Worm (Caenorhabditis elegans) whole organism, mixed stage, embryonic: ENCODE data around the gene fbxa-104.

Experiments
- ceh-43 ChIP-seq: fragments of 200-800 bp; sonication (Bioruptor generic); optimal IDR thresholded peaks from 2 replicates; lab custom pipeline; 2018; ENCODE audit warnings: mild to moderate bottlenecking, missing genetic modification characterization, moderate library complexity, missing compliant biosample characterization
- flh-1 ChIP-seq: fragments of 200-800 bp; sonication (Bioruptor generic); optimal IDR thresholded peaks from 2 replicates; lab custom pipeline; 2018; ENCODE audit warnings: mild to moderate bottlenecking, missing genetic modification characterization, moderate library complexity, missing compliant biosample characterization
- lin-13 ChIP-seq: fragments of 150-350 bp; optimal IDR thresholded peaks from 2 replicates; lab custom pipeline; 2014; ENCODE audit warnings: missing biosample characterization, missing genetic modification characterization
- lsy-2 ChIP-seq: fragments of 150-350 bp; optimal IDR thresholded peaks from 2 replicates; lab custom pipeline; 2014; ENCODE audit warnings: missing biosample characterization, missing genetic modification characterization
- mab-5 ChIP-seq: fragments of 150-350 bp; optimal IDR thresholded peaks from 2 replicates; lab custom pipeline; 2014; ENCODE audit warnings: missing biosample characterization, missing genetic modification characterization
- nhr-76 ChIP-seq: sonication (generic microtip); optimal IDR thresholded peaks from 2 replicates; lab custom pipeline; 2017; ENCODE audit warnings: missing biosample characterization, missing genetic modification characterization
- unc-62 ChIP-seq: fragments of 150-350 bp; optimal IDR thresholded peaks from 2 replicates; lab custom pipeline; 2014; ENCODE audit warnings: missing biosample characterization, missing genetic modification reagents, missing genetic modification characterization
- ztf-11 ChIP-seq: fragments of 150-350 bp; optimal IDR thresholded peaks from 2 replicates; lab custom pipeline; 2014; ENCODE audit warnings: missing biosample characterization, missing genetic modification characterization

DNA sequence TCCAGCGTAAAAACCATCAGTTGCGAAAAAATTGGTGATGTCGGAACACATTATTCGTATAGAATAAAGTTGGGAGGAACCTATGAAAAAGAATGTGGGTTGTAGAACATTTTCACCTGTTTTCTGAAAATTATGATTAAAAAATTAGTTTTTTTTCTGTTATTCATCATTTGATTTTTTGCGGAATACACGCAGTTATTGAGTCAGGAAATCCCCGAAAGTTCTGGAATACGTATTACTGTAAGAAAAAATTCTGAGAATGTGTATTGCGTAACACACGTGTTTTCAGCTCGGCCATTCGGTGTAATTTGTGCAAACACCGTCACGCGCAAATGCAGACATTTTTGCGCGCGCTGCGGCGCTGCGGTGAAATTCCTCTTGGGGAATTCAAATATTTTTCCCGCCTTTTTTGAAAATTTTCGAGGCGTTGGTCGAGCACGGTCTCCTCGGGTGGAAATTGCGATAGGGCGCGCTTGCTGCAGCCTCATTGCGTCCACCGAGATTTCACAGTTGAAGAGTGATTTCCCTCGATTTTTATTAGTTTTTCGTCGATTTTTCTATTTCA is 34.6 kb downstream of the fbxa-104 start, which contains the start of gene srh-170:
- TF ChIP-seq flh-1 (GFP tag; lab: Kevin White, UChicago) = no peak
- no peak for TF ChIP-seq mab-5
- TF ChIP-seq lsy-2 (tag; lab: Kevin White, UChicago) = no peak
- TF ChIP-seq ztf-11 (tag; lab: Kevin White, UChicago) = no peak
- no peak for TF ChIP-seq nhr-76 (tag; lab: Kevin White, UChicago)
- no peak for TF ChIP-seq lin-13 (tag; lab: Kevin White, UChicago)
- no peak for TF ChIP-seq ceh-43 (GFP tag; lab: Kevin White, UChicago)
- TF ChIP-seq unc-62 (GFP tag; lab: Kevin White, UChicago) = no peak
